Worm (Caenorhabditis elegans) whole organism, midembryonic: Measurements from ENCODE around the gene T25D1.1.

Source experiments
- T22C8.4 ChIP-seq: fragments of 200-800 bp; sonication (Bioruptor generic); IDR thresholded peaks from 2 replicates; pipeline ENCODE4 v1.3.6; 2022; ENCODE audit warnings: missing genetic modification characterization, missing compliant biosample characterization
- cog-1 ChIP-seq: sonication (generic microtip); optimal IDR thresholded peaks from 2 replicates; lab custom pipeline; 2016; ENCODE audit warnings: missing genetic modification characterization, missing compliant biosample characterization
- flt-1 ChIP-seq: fragments of 200-800 bp; sonication (Bioruptor generic); IDR thresholded peaks from 2 replicates; pipeline ENCODE4 v1.3.6; 2022; ENCODE audit warnings: missing genetic modification characterization, missing compliant biosample characterization
- klf-2 ChIP-seq: fragments of 200-800 bp; sonication (Bioruptor generic); conservative IDR thresholded peaks from 2 replicates; pipeline ENCODE4 v1.3.6; 2022; ENCODE audit warnings: missing genetic modification reagents, missing genetic modification characterization, missing compliant biosample characterization
- med-1 ChIP-seq: sonication (generic microtip); optimal IDR thresholded peaks from 2 replicates; lab custom pipeline; 2017; ENCODE audit warnings: missing genetic modification characterization, mild to moderate bottlenecking, missing compliant biosample characterization, antibody characterized with exemption, missing genetic modification reagents; ENCODE audit not compliant: insufficient read depth
- ref-1 ChIP-seq: fragments of 200-800 bp; sonication (Bioruptor generic); conservative IDR thresholded peaks from 2 replicates; pipeline ENCODE4 v1.3.6; 2022; ENCODE audit warnings: missing genetic modification reagents, missing genetic modification characterization, missing compliant biosample characterization
- tab-1 ChIP-seq: fragments of 200-800 bp; sonication (Bioruptor generic); IDR thresholded peaks from 2 replicates; pipeline ENCODE4 v1.3.6; 2022; ENCODE audit warnings: missing genetic modification characterization, missing compliant biosample characterization
- ztf-23 ChIP-seq: fragments of 200-800 bp; sonication (Bioruptor generic); IDR thresholded peaks from 2 replicates; pipeline ENCODE4 v1.3.6; 2022; ENCODE audit warnings: missing genetic modification reagents, missing genetic modification characterization, missing compliant biosample characterization
- ztf-29 ChIP-seq: fragments of 200-800 bp; sonication (Bioruptor generic); IDR thresholded peaks from 2 replicates; pipeline ENCODE4 v1.3.6; 2022; ENCODE audit warnings: missing genetic modification reagents, missing genetic modification characterization, missing compliant biosample characterization

T25D1.1 gene

DNA sequence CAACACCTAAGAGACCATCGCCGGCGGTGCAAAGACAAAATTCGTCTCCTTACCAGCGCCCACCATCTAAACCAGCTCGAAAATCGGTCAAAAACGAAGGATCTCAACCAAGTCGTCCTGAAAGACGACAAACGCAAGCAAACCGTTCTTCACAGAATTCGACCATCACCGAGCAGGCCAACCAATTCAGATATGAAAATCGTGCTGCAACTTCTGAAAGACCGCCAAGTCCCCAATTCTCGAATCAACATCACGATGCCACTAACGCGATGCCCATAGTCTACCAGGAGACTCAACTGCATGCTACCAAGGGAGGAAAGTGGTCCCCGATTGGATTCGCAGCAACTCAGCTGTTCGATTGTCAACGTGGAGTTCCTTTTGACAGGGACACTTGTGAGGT, at the start of gene T25D1.1:
Gene T25D1.1, plus strand, starts transcription at position 301 of the 400 bp plus-strand sequence.
- TF ChIP-seq flt-1 (GFP tag; lab: Robert Waterston, UW) (no peak), ztf-29 (GFP tag; lab: Robert Waterston, UW) (no peak)

DNA sequence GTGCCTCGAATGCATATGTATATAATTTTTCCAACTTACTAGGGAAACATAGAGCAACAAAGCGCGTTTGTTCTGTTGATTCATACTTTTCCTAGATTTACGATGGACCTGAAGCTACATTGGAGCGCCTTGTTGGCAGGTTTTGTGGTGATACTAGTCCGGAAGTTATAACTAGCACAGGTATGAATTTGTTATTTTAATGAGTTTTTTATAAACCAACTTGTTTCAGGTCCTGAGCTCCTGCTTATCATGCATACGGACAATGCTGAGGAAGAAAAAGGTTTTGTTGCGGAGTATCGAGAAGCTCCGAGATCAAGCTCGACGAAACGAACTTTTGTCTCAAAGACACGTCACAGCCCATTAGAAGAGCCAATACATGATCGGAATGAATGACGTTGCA, 48.9 kb upstream of the T25D1.1 start, which contains the start of gene F38E9.1:
Gene F38E9.1, plus strand, starts transcription at position 301 of the 400 bp plus-strand sequence.
- TF ChIP-seq tab-1 (GFP tag; lab: Robert Waterston, UW), result no peak
- no peak for TF ChIP-seq flt-1 (GFP tag; lab: Robert Waterston, UW)
- no peak for TF ChIP-seq ztf-23
- TF ChIP-seq ztf-29 (GFP tag; lab: Robert Waterston, UW), result no peak
- no peak for TF ChIP-seq ref-1 (GFP tag; lab: Robert Waterston, UW)
- no peak for TF ChIP-seq med-1 (GFP tag; lab: Kevin White, UChicago)
- no peak for TF ChIP-seq T22C8.4
- no peak for TF ChIP-seq klf-2 (GFP tag; lab: Robert Waterston, UW)
- no peak for TF ChIP-seq cog-1 (tag; lab: Kevin White, UChicago)

DNA sequence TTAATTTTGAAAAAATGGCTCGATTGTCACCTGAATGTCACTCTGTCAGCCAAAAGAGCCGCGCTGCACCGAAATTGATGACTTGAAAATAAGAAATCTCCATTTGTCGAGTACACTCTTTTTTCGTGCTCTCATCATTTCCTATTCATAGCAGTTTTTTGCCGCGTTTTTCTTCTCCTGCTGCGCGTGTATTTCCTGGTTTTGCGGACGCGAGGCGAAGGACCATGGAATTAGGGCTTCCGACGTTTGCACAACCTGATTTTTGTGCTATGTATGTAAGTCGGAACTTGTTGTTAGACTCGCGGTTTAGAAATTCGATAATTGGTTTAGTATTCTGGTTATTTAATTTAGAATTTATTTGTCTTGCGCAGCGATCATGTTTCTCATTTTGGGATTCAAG, 39.4 kb upstream of the T25D1.1 start:
- TF ChIP-seq tab-1 (GFP tag; lab: Robert Waterston, UW) (no peak), T22C8.4 (no peak), flt-1 (GFP tag; lab: Robert Waterston, UW) (no peak), med-1 (GFP tag; lab: Kevin White, UChicago) (no peak), klf-2 (GFP tag; lab: Robert Waterston, UW) (no peak), ref-1 (GFP tag; lab: Robert Waterston, UW) (no peak), ztf-23 (no peak), cog-1 (tag; lab: Kevin White, UChicago) (no peak), ztf-29 (GFP tag; lab: Robert Waterston, UW) (no peak)

DNA sequence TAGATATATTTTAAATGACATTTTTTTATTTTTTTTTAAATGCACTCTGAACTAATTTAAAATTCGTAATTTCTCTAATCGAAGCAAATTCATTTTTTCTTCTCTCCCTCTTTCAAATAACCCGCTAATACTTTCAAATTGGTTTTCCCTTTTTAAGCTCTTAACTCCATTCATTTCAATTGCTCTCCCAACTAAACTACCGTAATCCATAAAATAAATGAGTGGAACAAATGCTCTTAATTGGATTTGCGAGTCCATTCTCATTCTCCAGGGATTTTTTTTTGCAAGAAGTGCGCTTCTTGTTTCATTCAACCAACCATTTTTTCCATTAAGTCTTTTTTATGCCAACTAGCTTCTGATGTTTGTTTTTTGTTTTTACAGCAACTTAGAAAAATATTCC, 38.6 kb upstream of the T25D1.1 start:
- TF ChIP-seq T22C8.4 (no peak), klf-2 (GFP tag; lab: Robert Waterston, UW) (no peak), ref-1 (GFP tag; lab: Robert Waterston, UW) (no peak), tab-1 (GFP tag; lab: Robert Waterston, UW) (no peak), ztf-23 (no peak), ztf-29 (GFP tag; lab: Robert Waterston, UW) (no peak), med-1 (GFP tag; lab: Kevin White, UChicago) (no peak), flt-1 (GFP tag; lab: Robert Waterston, UW) (no peak), cog-1 (tag; lab: Kevin White, UChicago) (no peak)

DNA sequence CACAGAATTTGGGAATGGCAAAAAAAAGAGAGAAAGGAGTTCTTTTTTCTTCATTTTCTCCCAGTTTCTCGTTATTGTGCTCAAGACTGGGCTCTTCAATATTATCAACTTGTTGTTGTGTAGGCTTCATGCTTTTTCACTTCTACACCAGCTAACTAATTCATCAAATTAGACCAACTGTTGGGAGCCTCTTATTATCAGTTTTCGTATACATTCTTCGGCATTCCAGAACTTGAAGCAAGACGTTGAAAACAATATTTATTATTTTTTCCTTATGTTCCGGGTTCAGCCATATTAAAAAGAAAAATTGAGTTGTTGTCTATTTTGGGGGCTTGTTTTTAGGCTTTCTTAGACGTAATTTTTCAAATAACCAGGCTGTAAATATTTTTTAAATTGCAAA, 36.7 kb upstream of the T25D1.1 start:
- no peak for TF ChIP-seq med-1 (GFP tag; lab: Kevin White, UChicago)

DNA sequence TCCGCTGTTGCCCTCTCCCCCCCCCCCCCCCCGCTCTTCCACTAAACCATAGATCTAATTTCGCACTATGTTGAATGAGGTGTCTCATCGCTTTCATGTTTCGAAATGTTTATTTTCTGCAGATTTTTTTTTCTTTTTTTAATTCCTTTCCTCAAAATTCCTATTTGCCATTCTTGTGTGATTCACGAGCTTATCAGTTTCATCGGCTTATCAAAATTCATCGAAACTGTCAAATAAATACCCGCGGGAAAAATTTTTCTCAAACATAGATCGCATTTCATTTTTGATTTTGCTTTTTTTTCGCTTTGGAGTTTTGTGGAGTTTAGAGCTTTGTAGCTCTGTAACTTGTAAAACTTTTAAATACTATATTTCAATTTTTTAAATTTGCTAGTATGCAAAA, 35.6 kb upstream of the T25D1.1 start:
- TF ChIP-seq ztf-29 (GFP tag; lab: Robert Waterston, UW) (no peak), flt-1 (GFP tag; lab: Robert Waterston, UW) (no peak), tab-1 (GFP tag; lab: Robert Waterston, UW) (no peak), ztf-23 (no peak), T22C8.4 (no peak)

DNA sequence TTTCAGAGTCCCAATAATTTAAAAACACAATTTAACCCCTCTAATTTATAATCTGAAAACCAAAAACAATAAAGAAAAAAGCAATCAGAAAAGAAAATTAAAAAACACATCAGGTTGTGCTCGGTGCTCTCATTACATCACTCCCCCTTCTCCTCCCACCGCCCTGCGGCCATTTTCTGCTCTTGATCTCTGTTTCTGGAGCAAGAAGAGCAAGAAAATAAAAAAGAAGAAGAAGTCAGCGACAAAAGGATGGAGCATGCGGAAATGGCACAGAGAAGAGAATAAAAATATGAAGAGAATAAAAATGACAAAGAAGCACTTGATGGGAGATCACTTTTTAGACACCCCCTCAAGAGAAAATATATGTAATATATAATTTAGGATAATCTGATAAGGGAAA, 34.9 kb upstream of the T25D1.1 start:
- TF ChIP-seq flt-1 (GFP tag; lab: Robert Waterston, UW) (no peak), klf-2 (GFP tag; lab: Robert Waterston, UW) (no peak), tab-1 (GFP tag; lab: Robert Waterston, UW) (no peak), ztf-23 (no peak), ztf-29 (GFP tag; lab: Robert Waterston, UW) (no peak), cog-1 (tag; lab: Kevin White, UChicago) (no peak), ref-1 (GFP tag; lab: Robert Waterston, UW) (no peak), T22C8.4 (no peak), med-1 (GFP tag; lab: Kevin White, UChicago) (no peak)

DNA sequence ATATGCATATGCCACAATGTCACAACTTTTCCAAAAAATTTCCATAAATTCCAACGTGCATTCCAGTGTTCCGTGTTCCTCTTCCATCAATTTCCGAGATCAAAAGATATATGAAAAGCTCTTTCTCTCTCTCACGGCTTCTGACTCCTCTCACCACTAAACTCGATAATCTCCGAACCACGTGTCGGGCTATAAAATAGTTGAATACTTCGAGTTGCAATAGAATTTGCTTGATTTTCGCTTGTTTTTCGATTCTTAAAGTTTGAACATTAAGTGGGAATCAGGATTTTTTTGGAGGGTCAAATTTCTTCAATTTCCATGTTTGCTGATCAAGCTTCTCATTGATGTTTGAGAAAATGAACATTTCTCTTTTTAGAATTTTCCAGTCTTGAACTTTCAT, 34.3 kb upstream of the T25D1.1 start:
- no peak for TF ChIP-seq med-1 (GFP tag; lab: Kevin White, UChicago)
- no peak for TF ChIP-seq ref-1 (GFP tag; lab: Robert Waterston, UW)
- no peak for TF ChIP-seq ztf-29 (GFP tag; lab: Robert Waterston, UW)
- TF ChIP-seq flt-1 (GFP tag; lab: Robert Waterston, UW), result no peak
- no peak for TF ChIP-seq tab-1 (GFP tag; lab: Robert Waterston, UW)
- TF ChIP-seq klf-2 (GFP tag; lab: Robert Waterston, UW), result no peak
- TF ChIP-seq T22C8.4, result no peak
- TF ChIP-seq cog-1 (tag; lab: Kevin White, UChicago), result no peak
- no peak for TF ChIP-seq ztf-23

DNA sequence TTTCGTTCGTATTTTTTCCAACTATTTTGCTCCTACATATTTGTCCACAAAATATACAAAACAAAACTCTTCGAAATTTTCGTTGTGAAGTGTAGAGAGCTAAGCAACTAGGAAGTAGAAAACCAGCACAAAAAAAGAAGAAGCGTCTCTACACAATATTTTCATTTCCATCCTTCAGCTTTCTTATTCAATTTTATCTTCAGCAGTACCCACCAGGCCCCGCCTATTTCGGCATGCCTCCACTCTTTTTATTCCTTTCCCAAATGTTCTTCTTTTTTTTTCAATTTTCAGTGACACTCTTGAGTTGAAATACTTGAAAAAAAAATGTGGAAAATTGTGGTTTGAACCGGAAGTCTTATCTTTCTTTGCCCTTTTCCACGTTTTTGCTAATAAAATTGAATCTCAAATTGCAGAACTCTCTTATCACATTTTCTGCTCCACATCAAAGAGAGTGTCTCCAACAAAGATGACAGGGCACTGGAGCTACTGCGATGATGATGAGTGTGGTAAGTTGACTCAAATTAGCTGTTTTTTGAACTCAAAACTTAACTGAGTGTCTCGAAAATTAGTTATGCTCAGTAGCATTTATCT, 32.5 kb upstream of the T25D1.1 start, which contains the start of gene cah-3:
Gene cah-3, plus strand, starts transcription at position 414 of the 591 bp plus-strand sequence.
- no peak for TF ChIP-seq med-1 (GFP tag; lab: Kevin White, UChicago)
- TF ChIP-seq ref-1 (GFP tag; lab: Robert Waterston, UW), result no peak
- no peak for TF ChIP-seq ztf-29 (GFP tag; lab: Robert Waterston, UW)
- TF ChIP-seq ztf-23, result no peak
- TF ChIP-seq tab-1 (GFP tag; lab: Robert Waterston, UW), result no peak
- TF ChIP-seq cog-1 (tag; lab: Kevin White, UChicago), result no peak
- no peak for TF ChIP-seq klf-2 (GFP tag; lab: Robert Waterston, UW)
- no peak for TF ChIP-seq flt-1 (GFP tag; lab: Robert Waterston, UW)
- no peak for TF ChIP-seq T22C8.4

DNA sequence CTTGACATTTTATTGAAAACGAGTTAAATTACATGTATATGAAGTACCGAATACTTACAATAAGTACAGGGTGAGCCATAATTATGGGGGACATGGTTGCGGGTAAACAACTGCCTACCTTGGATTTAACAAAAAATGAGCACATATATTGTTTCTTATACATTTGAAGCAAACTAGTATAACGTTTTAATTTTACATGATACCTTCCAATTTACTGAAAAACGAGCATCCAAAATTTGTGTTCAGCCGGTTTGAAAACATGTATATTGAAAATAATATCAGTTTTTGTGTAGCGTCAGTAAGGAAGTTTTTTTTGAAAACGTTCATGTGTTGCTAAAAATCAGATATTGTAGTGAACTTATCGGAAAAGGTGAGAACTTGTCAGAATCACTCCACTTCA, 28.9 kb upstream of the T25D1.1 start:
- no peak for TF ChIP-seq med-1 (GFP tag; lab: Kevin White, UChicago)
- TF ChIP-seq tab-1 (GFP tag; lab: Robert Waterston, UW), result no peak
- no peak for TF ChIP-seq cog-1 (tag; lab: Kevin White, UChicago)
- no peak for TF ChIP-seq ztf-23
- TF ChIP-seq flt-1 (GFP tag; lab: Robert Waterston, UW), result no peak
- no peak for TF ChIP-seq T22C8.4
- TF ChIP-seq ref-1 (GFP tag; lab: Robert Waterston, UW), result no peak
- TF ChIP-seq klf-2 (GFP tag; lab: Robert Waterston, UW), result no peak
- no peak for TF ChIP-seq ztf-29 (GFP tag; lab: Robert Waterston, UW)
